Fruit fly (Drosophila melanogaster) whole organism, embryonic: Measurements from ENCODE around the gene CG31231.

Experiments
- Adf1 ChIP-seq: fragments of 200-800 bp; sonication (Bioruptor generic); IDR thresholded peaks from 2 replicates; pipeline ENCODE4 v1.3.6; 2022; ENCODE audit warnings: missing biosample characterization, missing genetic modification characterization
- CG12769 ChIP-seq: fragments of 200-800 bp; sonication (Bioruptor generic); optimal IDR thresholded peaks from 2 replicates; lab custom pipeline; 2019; ENCODE audit warnings: missing biosample characterization, mild to moderate bottlenecking, missing genetic modification characterization, moderate library complexity
- CG14710 ChIP-seq: fragments of 200-800 bp; sonication (Bioruptor generic); optimal IDR thresholded peaks from 3 replicates; lab custom pipeline; 2019; ENCODE audit warnings: missing biosample characterization, mild to moderate bottlenecking, missing genetic modification characterization, moderate library complexity
- CG17328 ChIP-seq: fragments of 200-800 bp; sonication (Bioruptor generic); IDR thresholded peaks from 2 replicates; pipeline ENCODE4 v1.3.6; 2022; ENCODE audit warnings: missing biosample characterization, missing genetic modification characterization
- CG17359 ChIP-seq: fragments of 200-800 bp; sonication (Bioruptor generic); optimal IDR thresholded peaks from 3 replicates; lab custom pipeline; 2018; ENCODE audit warnings: missing biosample characterization, mild to moderate bottlenecking, missing genetic modification characterization, moderate library complexity
- CG2129 ChIP-seq: fragments of 200-800 bp; sonication (Bioruptor generic); IDR thresholded peaks from 2 replicates; pipeline ENCODE4 v1.3.6; 2022; ENCODE audit warnings: missing biosample characterization, missing genetic modification characterization; ENCODE audit not compliant: partially characterized antibody
- CG2199 ChIP-seq: fragments of 200-800 bp; sonication (Bioruptor generic); IDR thresholded peaks from 3 replicates; pipeline ENCODE4 v1.3.6; 2022; ENCODE audit warnings: missing biosample characterization, missing genetic modification characterization
- CG31224 ChIP-seq: fragments of 200-800 bp; sonication (Bioruptor generic); IDR thresholded peaks from 2 replicates; pipeline ENCODE4 v1.3.6; 2022; ENCODE audit warnings: missing biosample characterization, missing genetic modification characterization
- CG34224 ChIP-seq: fragments of 200-800 bp; sonication (Bioruptor generic); IDR thresholded peaks from 3 replicates; pipeline ENCODE4 v1.3.6; 2022; ENCODE audit warnings: missing biosample characterization, missing genetic modification characterization; ENCODE audit not compliant: partially characterized antibody
- CG34422 ChIP-seq: fragments of 200-800 bp; sonication (Bioruptor generic); IDR thresholded peaks from 3 replicates; pipeline ENCODE4 v1.3.6; 2022; ENCODE audit warnings: missing biosample characterization, missing genetic modification characterization
- CG5245 ChIP-seq: fragments of 200-800 bp; sonication (Bioruptor generic); optimal IDR thresholded peaks from 3 replicates; lab custom pipeline; 2016; ENCODE audit warnings: missing biosample characterization, missing genetic modification characterization
- CG6272 ChIP-seq: fragments of 200-800 bp; sonication (Bioruptor generic); IDR thresholded peaks from 2 replicates; pipeline ENCODE4 v1.3.6; 2022; ENCODE audit warnings: missing biosample characterization, missing genetic modification characterization
- CG7839 ChIP-seq: fragments of 200-800 bp; sonication (Bioruptor generic); optimal IDR thresholded peaks from 3 replicates; lab custom pipeline; 2018; ENCODE audit warnings: missing biosample characterization, mild to moderate bottlenecking, missing genetic modification characterization, moderate library complexity
- CG8478 ChIP-seq: fragments of >200 bp; optimal IDR thresholded peaks from 2 replicates; lab custom pipeline; 2018
- CG9437 ChIP-seq: fragments of 200-800 bp; sonication (Bioruptor generic); optimal IDR thresholded peaks from 2 replicates; lab custom pipeline; 2018; ENCODE audit warnings: missing biosample characterization, mild to moderate bottlenecking, missing genetic modification characterization
- Deaf1 ChIP-seq: fragments of 200-800 bp; optimal IDR thresholded peaks from 3 replicates; lab custom pipeline; 2019; ENCODE audit warnings: missing biosample characterization, mild to moderate bottlenecking, missing genetic modification characterization, moderate library complexity
- Dek ChIP-seq: fragments of 200-800 bp; sonication (Bioruptor generic); optimal IDR thresholded peaks from 3 replicates; lab custom pipeline; 2019; ENCODE audit warnings: missing biosample characterization, mild to moderate bottlenecking, missing genetic modification characterization, moderate library complexity
- Dp ChIP-seq: fragments of 200-800 bp; sonication (Bioruptor generic); optimal IDR thresholded peaks from 2 replicates; lab custom pipeline; 2018; ENCODE audit warnings: missing biosample characterization, mild to moderate bottlenecking, missing genetic modification characterization, moderate library complexity
- Drgx ChIP-seq: fragments of 200-800 bp; sonication (Bioruptor generic); IDR thresholded peaks from 2 replicates; pipeline ENCODE4 v1.3.6; 2022; ENCODE audit warnings: missing biosample characterization, missing genetic modification characterization
- E2f2 ChIP-seq: fragments of 200-800 bp; sonication (Bioruptor generic); IDR thresholded peaks from 2 replicates; pipeline ENCODE4 v1.3.6; 2022; ENCODE audit warnings: missing biosample characterization, missing genetic modification characterization
- Gsc ChIP-seq: fragments of 200-800 bp; sonication (Bioruptor generic); IDR thresholded peaks from 2 replicates; pipeline ENCODE4 v1.3.6; 2022; ENCODE audit warnings: missing biosample characterization, missing genetic modification characterization
- Med ChIP-seq: fragments of 200-800 bp; sonication (Bioruptor generic); peaks from one replicate; lab custom pipeline; 2016; ENCODE audit warnings: missing biosample characterization, missing genetic modification characterization, mild to moderate bottlenecking, inconsistent platforms, moderate library complexity
- Nf-YB ChIP-seq: fragments of 200-800 bp; sonication (Bioruptor generic); optimal IDR thresholded peaks from 3 replicates; lab custom pipeline; 2019; ENCODE audit warnings: missing biosample characterization, mild to moderate bottlenecking, missing genetic modification characterization, moderate library complexity
- Nf-YC ChIP-seq: fragments of 200-800 bp; optimal IDR thresholded peaks from 3 replicates; lab custom pipeline; 2019; ENCODE audit warnings: missing biosample characterization, mild to moderate bottlenecking, missing genetic modification characterization, moderate library complexity
- Sox102F ChIP-seq: fragments of 200-800 bp; sonication (Bioruptor generic); optimal IDR thresholded peaks from 2 replicates; lab custom pipeline; 2018; ENCODE audit warnings: missing biosample characterization, mild to moderate bottlenecking, missing genetic modification characterization, moderate library complexity
- bbx ChIP-seq: fragments of 200-800 bp; sonication (Bioruptor generic); IDR thresholded peaks from 2 replicates; pipeline ENCODE4 v1.3.6; 2022; ENCODE audit warnings: missing biosample characterization, missing genetic modification characterization; ENCODE audit not compliant: partially characterized antibody
- cg ChIP-seq: fragments of 200-800 bp; sonication (Bioruptor generic); optimal IDR thresholded peaks from 3 replicates; lab custom pipeline; 2019; ENCODE audit warnings: missing biosample characterization, mild to moderate bottlenecking, missing genetic modification characterization, moderate library complexity
- chinmo ChIP-seq: fragments of 200-800 bp; sonication (Bioruptor generic); IDR thresholded peaks from 4 replicates; pipeline ENCODE4 v1.3.6; 2022; ENCODE audit warnings: missing biosample characterization, missing genetic modification characterization; ENCODE audit not compliant: partially characterized antibody
- crp ChIP-seq, 2 experiments: fragments of 200-800 bp; sonication (Bioruptor generic); optimal IDR thresholded peaks; 2 replicates in 1 of 2; 3 replicates in 1 of 2; lab custom pipeline; 2017; ENCODE audit warnings: missing biosample characterization in 2 of 2, missing genetic modification characterization in 2 of 2, mild to moderate bottlenecking in 1 of 2, moderate library complexity in 1 of 2
- dmrt99B ChIP-seq: fragments of 200-800 bp; sonication (Bioruptor generic); optimal IDR thresholded peaks from 2 replicates; lab custom pipeline; 2018; ENCODE audit warnings: missing biosample characterization, mild to moderate bottlenecking, missing genetic modification characterization, moderate library complexity
- ewg ChIP-seq: fragments of 200-800 bp; sonication (Bioruptor generic); optimal IDR thresholded peaks from 3 replicates; lab custom pipeline; 2017; ENCODE audit warnings: mild to moderate bottlenecking, missing biosample characterization, missing genetic modification reagents, missing genetic modification characterization
- gce ChIP-seq: fragments of 200-800 bp; sonication (Bioruptor generic); IDR thresholded peaks from 3 replicates; pipeline ENCODE4 v1.3.6; 2022; ENCODE audit warnings: missing biosample characterization, missing genetic modification characterization
- hkb ChIP-seq, 2 experiments: fragments of 200-800 bp in 1 of 2; fragments of >200 bp in 1 of 2; sonication (Bioruptor generic) in 1 of 2; IDR thresholded peaks in 1 of 2; optimal IDR thresholded peaks in 1 of 2; 2 replicates each; pipeline versions ENCODE4 v1.3.6 to Lab custom; 2017 to 2022; ENCODE audit warnings: missing biosample characterization in 1 of 2, missing genetic modification characterization in 1 of 2
- nerfin-1 ChIP-seq: fragments of 200-800 bp; sonication (Bioruptor generic); optimal IDR thresholded peaks from 3 replicates; lab custom pipeline; 2019; ENCODE audit warnings: missing biosample characterization, mild to moderate bottlenecking, missing genetic modification characterization, moderate library complexity
- pnt ChIP-seq: fragments of 200-800 bp; sonication (Bioruptor generic); optimal IDR thresholded peaks from 3 replicates; lab custom pipeline; 2016; ENCODE audit warnings: missing biosample characterization, missing genetic modification characterization
- sd ChIP-seq: fragments of 200-800 bp; sonication (Bioruptor generic); optimal IDR thresholded peaks from 3 replicates; lab custom pipeline; 2018; ENCODE audit warnings: missing biosample characterization, mild to moderate bottlenecking, missing genetic modification characterization, moderate library complexity
- sens-2 ChIP-seq: fragments of 200-800 bp; sonication (Bioruptor generic); IDR thresholded peaks from 2 replicates; pipeline ENCODE4 v1.3.6; 2022; ENCODE audit warnings: missing biosample characterization, missing genetic modification characterization
- ssp ChIP-seq: fragments of 200-800 bp; sonication (Bioruptor generic); IDR thresholded peaks from 2 replicates; pipeline ENCODE4 v1.3.6; 2022; ENCODE audit warnings: missing biosample characterization, missing genetic modification characterization
- zf30C ChIP-seq: fragments of 200-800 bp; sonication (Bioruptor generic); optimal IDR thresholded peaks from 3 replicates; lab custom pipeline; 2018; ENCODE audit warnings: missing biosample characterization, mild to moderate bottlenecking, missing genetic modification characterization

The CG31231 gene

dm6 chr3R:18680332-18680731, 15.2 kb downstream of the CG31231 start, which contains the start of the genes CG46318 and ChT:
Gene CG46318 (plus strand): TSS chr3R:18680604.
Gene ChT (plus strand): TSS chr3R:18680604.
- no peak for TF ChIP-seq CG2199
- TF ChIP-seq Nf-YC (tag; lab: Kevin White, UChicago) = peak; percentile 47
- no peak for TF ChIP-seq CG17359
- TF ChIP-seq Drgx (GFP tag; lab: Robert Waterston, UW) = 0 out of 2 replicates have a peak, but pooled peaks have one; percentile 6
- peak; percentile 86 for TF ChIP-seq Deaf1
- peak; percentile 68 for TF ChIP-seq nerfin-1 (tag; lab: Kevin White, UChicago)
- TF ChIP-seq sens-2 (GFP tag; lab: Robert Waterston, UW) = no peak
- peak; percentile 15 for TF ChIP-seq ewg (GFP tag; lab: Kevin White, UChicago)
- TF ChIP-seq, all 482 proteins: peak for 5

- TF ChIP-seq Dek (tag; lab: Kevin White, UChicago) (no peak), CG8478 (lab: Kevin White, UChicago) (peak; percentile 12), chinmo (GFP tag; lab: Robert Waterston, UW) (0 out of 4 replicates have a peak, but pooled peaks have one; percentile 38), ewg (GFP tag; lab: Kevin White, UChicago) (peak; percentile 26), Med (GFP tag; lab: Kevin White, UChicago) (peak; percentile 73), E2f2 (peak; percentile 51), CG31224 (GFP tag; lab: Robert Waterston, UW) (0 out of 2 replicates have a peak, but pooled peaks have one; percentile 14), Adf1 (GFP tag; lab: Robert Waterston, UW) (no peak), CG17328 (GFP tag; lab: Robert Waterston, UW) (no peak), CG7839 (tag; lab: Kevin White, UChicago) (no peak), Dp (peak; percentile 2)
- TF ChIP-seq, all 482 proteins: peak for 7
Observed at dm6 chr3R:18681054-18681453, 15.9 kb downstream of the CG31231 start.

- TF ChIP-seq hkb (optimal IDR thresholded peaks at IDR 0.05; lab: Kevin White, UChicago) = no peak
- TF ChIP-seq hkb (GFP tag; IDR thresholded peaks at IDR 0.05; lab: Robert Waterston, UW) = no peak
- no peak for TF ChIP-seq gce
Observed at dm6 chr3R:18692619-18693018, 27.5 kb downstream of the CG31231 start, which contains the start of gene Muc91C. Gene Muc91C (minus strand): TSS chr3R:18692719.

dm6 chr3R:18693611-18694010, 28.4 kb downstream of the CG31231 start, which contains the start of gene CG14300:
Gene CG14300 (minus strand): TSS chr3R:18693711.
- TF ChIP-seq CG14710 (tag; lab: Kevin White, UChicago) (no peak), Sox102F (GFP tag; lab: Kevin White, UChicago) (no peak), CG34422 (GFP tag; lab: Robert Waterston, UW) (no peak), Gsc (GFP tag; lab: Robert Waterston, UW) (no peak), CG6272 (GFP tag; lab: Robert Waterston, UW) (no peak)

- TF ChIP-seq dmrt99B (no peak), hkb (optimal IDR thresholded peaks at IDR 0.05; lab: Kevin White, UChicago) (no peak), hkb (GFP tag; IDR thresholded peaks at IDR 0.05; lab: Robert Waterston, UW) (no peak), pnt (GFP tag; lab: Kevin White, UChicago) (no peak), CG34224 (GFP tag; lab: Robert Waterston, UW) (no peak)
Observed at dm6 chr3R:18694952-18695351, 29.8 kb downstream of the CG31231 start, which contains the start of gene CG34282. Gene CG34282 (plus strand): TSS chr3R:18695252.

dm6 chr3R:18698855-18699569, 33.9 kb downstream of the CG31231 start:
- TF ChIP-seq sd (tag; lab: Kevin White, UChicago) (no peak), nerfin-1 (tag; lab: Kevin White, UChicago) (peak; percentile 46), Nf-YC (tag; lab: Kevin White, UChicago) (peak; percentile 84), CG2129 (GFP tag; lab: Robert Waterston, UW) (no peak), bbx (no peak), CG12769 (tag; lab: Kevin White, UChicago) (no peak), crp (GFP tag; optimal IDR thresholded peaks at IDR 0.05; lab: Kevin White, UChicago) (peak in 1 of 2 experiments; percentile 14), CG5245 (GFP tag; lab: Kevin White, UChicago) (no peak), zf30C (GFP tag; lab: Kevin White, UChicago) (no peak), Nf-YB (GFP tag; lab: Kevin White, UChicago) (peak; percentile 11), cg (peak; percentile 7), CG9437 (GFP tag; lab: Kevin White, UChicago) (no peak), ssp (GFP tag; lab: Robert Waterston, UW) (no peak)
